Worm (Caenorhabditis elegans) whole organism, L4/young adult: ENCODE data around the gene D1025.1.

Experiments
- W03F9.2 ChIP-seq: fragments of 150-350 bp; optimal IDR thresholded peaks from 2 replicates; lab custom pipeline; 2014; ENCODE audit warnings: missing biosample characterization, missing genetic modification characterization
- dao-5 ChIP-seq: sonication (generic microtip); optimal IDR thresholded peaks from 2 replicates; lab custom pipeline; 2016; ENCODE audit warnings: missing genotype, missing genetic modification characterization, moderate library complexity, missing compliant biosample characterization

DNA sequence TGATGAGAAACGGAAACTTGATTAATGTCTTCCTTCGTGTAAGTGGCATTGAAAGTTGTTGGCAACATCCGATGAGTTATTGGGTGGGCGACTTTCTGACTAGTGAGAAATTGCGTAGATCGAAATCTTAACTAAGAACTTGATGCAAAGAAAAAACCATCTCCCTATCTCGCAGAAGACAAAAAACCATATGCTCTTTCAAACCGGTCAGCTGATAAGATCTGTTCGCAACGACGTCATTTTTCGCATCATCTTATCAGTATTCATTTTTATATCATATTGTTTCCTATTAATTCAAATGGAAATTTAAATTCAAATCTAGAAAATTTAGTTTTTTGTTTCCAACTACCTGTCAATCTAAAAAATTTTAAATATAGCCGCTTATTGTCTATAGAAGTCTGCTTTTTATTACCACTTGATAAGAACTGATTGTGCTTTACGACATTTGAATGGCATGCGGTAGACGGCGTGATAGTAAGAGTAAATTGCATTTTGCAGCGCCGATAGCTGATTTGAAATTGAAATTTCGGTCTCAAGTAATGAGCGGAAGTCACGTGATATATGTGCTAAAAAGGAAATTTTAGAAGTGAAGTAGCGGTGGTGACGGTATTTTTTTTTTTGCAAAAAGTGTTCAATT, 20.0 kb upstream of the D1025.1 start:
- TF ChIP-seq W03F9.2 (tag; lab: Kevin White, UChicago) (no peak), dao-5 (tag; lab: Kevin White, UChicago) (no peak)
